Fruit fly (Drosophila melanogaster) whole organism, embryonic: ENCODE results near the gene Npc2f.

Experiments
- Ada2b ChIP-seq: fragments of 200-800 bp; sonication (Bioruptor generic); IDR thresholded peaks from 2 replicates; pipeline ENCODE4 v1.3.6; 2022; ENCODE audit warnings: missing biosample characterization, missing genetic modification characterization
- CG10147 ChIP-seq: fragments of 200-800 bp; sonication (Bioruptor generic); optimal IDR thresholded peaks from 2 replicates; lab custom pipeline; 2019; ENCODE audit warnings: missing biosample characterization, mild to moderate bottlenecking, missing genetic modification characterization, moderate library complexity
- CG10462 ChIP-seq: fragments of 200-800 bp; sonication (Bioruptor generic); optimal IDR thresholded peaks from 2 replicates; lab custom pipeline; 2016; ENCODE audit warnings: missing biosample characterization, missing genetic modification characterization
- CG10543 ChIP-seq: fragments of 200-800 bp; sonication (Bioruptor generic); optimal IDR thresholded peaks from 3 replicates; lab custom pipeline; 2017; ENCODE audit warnings: missing biosample characterization, mild to moderate bottlenecking, missing genetic modification characterization, moderate library complexity
- CG10979 ChIP-seq: fragments of 200-800 bp; sonication (Bioruptor generic); optimal IDR thresholded peaks from 2 replicates; lab custom pipeline; 2018; ENCODE audit warnings: missing biosample characterization, mild to moderate bottlenecking, missing genetic modification characterization, moderate library complexity
- CG11695 ChIP-seq: fragments of 200-800 bp; sonication (Bioruptor generic); IDR thresholded peaks from 3 replicates; pipeline ENCODE4 v1.3.6; 2022; ENCODE audit warnings: missing biosample characterization, missing genetic modification characterization
- CG12391 ChIP-seq: fragments of 200-800 bp; sonication (Bioruptor generic); optimal IDR thresholded peaks from 3 replicates; lab custom pipeline; 2018; ENCODE audit warnings: missing biosample characterization, mild to moderate bottlenecking, missing genetic modification characterization, moderate library complexity
- CG13296 ChIP-seq: fragments of 200-800 bp; sonication (Bioruptor generic); optimal IDR thresholded peaks from 3 replicates; lab custom pipeline; 2018; ENCODE audit warnings: missing biosample characterization, mild to moderate bottlenecking, missing genetic modification characterization
- CG14667 ChIP-seq: fragments of 200-800 bp; sonication (Bioruptor generic); IDR thresholded peaks from 2 replicates; pipeline ENCODE4 v1.3.6; 2022; ENCODE audit warnings: missing biosample characterization, missing genetic modification characterization
- CG1602 ChIP-seq: fragments of 200-800 bp; sonication (Bioruptor generic); optimal IDR thresholded peaks from 3 replicates; lab custom pipeline; 2016; ENCODE audit warnings: missing biosample characterization, missing genetic modification characterization
- CG17328 ChIP-seq: fragments of 200-800 bp; sonication (Bioruptor generic); IDR thresholded peaks from 2 replicates; pipeline ENCODE4 v1.3.6; 2022; ENCODE audit warnings: missing biosample characterization, missing genetic modification characterization
- CG18262 ChIP-seq: fragments of 200-800 bp; optimal IDR thresholded peaks from 3 replicates; lab custom pipeline; 2019; ENCODE audit warnings: missing biosample characterization, mild to moderate bottlenecking, missing genetic modification characterization, moderate library complexity
- CG2120 ChIP-seq: fragments of 200-800 bp; sonication (Bioruptor generic); optimal IDR thresholded peaks from 3 replicates; lab custom pipeline; 2016; ENCODE audit warnings: missing biosample characterization, missing genetic modification characterization
- CG42726 ChIP-seq: fragments of 200-800 bp; sonication (Bioruptor generic); IDR thresholded peaks from 2 replicates; pipeline ENCODE4 v1.3.6; 2022; ENCODE audit warnings: missing biosample characterization, missing genetic modification characterization; ENCODE audit not compliant: partially characterized antibody
- CG4617 ChIP-seq: fragments of 200-800 bp; sonication (Bioruptor generic); optimal IDR thresholded peaks from 3 replicates; lab custom pipeline; 2016; ENCODE audit warnings: missing biosample characterization, missing genetic modification characterization, borderline replicate concordance
- CG6683 ChIP-seq: fragments of 200-800 bp; sonication (Bioruptor generic); optimal IDR thresholded peaks from 2 replicates; lab custom pipeline; 2017; ENCODE audit warnings: missing biosample characterization, mild to moderate bottlenecking, missing genetic modification characterization, missing genetic modification reagents
- CG9727 ChIP-seq: fragments of 200-800 bp; sonication (Bioruptor generic); optimal IDR thresholded peaks from 3 replicates; lab custom pipeline; 2017; ENCODE audit warnings: missing biosample characterization, mild to moderate bottlenecking, missing genetic modification characterization
- CkIIα-i1 ChIP-seq: fragments of 200-800 bp; sonication (Bioruptor generic); IDR thresholded peaks from 2 replicates; pipeline ENCODE4 v1.3.6; 2022; ENCODE audit warnings: missing biosample characterization, missing genetic modification characterization
- Drgx ChIP-seq: fragments of 200-800 bp; sonication (Bioruptor generic); IDR thresholded peaks from 2 replicates; pipeline ENCODE4 v1.3.6; 2022; ENCODE audit warnings: missing biosample characterization, missing genetic modification characterization
- GATAe ChIP-seq: fragments of 200-800 bp; sonication (Bioruptor generic); conservative IDR thresholded peaks from 2 replicates; pipeline ENCODE4 v1.3.6; 2022; ENCODE audit warnings: missing biosample characterization, missing genetic modification characterization
- H15 ChIP-seq: fragments of 200-800 bp; sonication (Bioruptor generic); IDR thresholded peaks from 3 replicates; pipeline ENCODE4 v1.3.6; 2022; ENCODE audit warnings: missing biosample characterization, missing genetic modification characterization
- Hand ChIP-seq: fragments of 200-800 bp; sonication (Bioruptor generic); optimal IDR thresholded peaks from 2 replicates; lab custom pipeline; 2017; ENCODE audit warnings: mild to moderate bottlenecking, missing biosample characterization, missing genetic modification reagents, missing genetic modification characterization
- Max ChIP-seq: fragments of 200-800 bp; sonication (Bioruptor generic); optimal IDR thresholded peaks from 2 replicates; lab custom pipeline; 2016; ENCODE audit warnings: missing biosample characterization, mild to moderate bottlenecking, missing genetic modification characterization
- Mrtf ChIP-seq: fragments of 200-800 bp; sonication (Bioruptor generic); IDR thresholded peaks from 3 replicates; pipeline ENCODE4 v1.3.6; 2022; ENCODE audit warnings: missing biosample characterization, missing genetic modification characterization
- NC2α ChIP-seq: fragments of 200-800 bp; sonication (Bioruptor generic); optimal IDR thresholded peaks from 2 replicates; lab custom pipeline; 2016; ENCODE audit warnings: missing biosample characterization, missing genetic modification characterization
- NC2β ChIP-seq: fragments of 200-800 bp; sonication (Bioruptor generic); optimal IDR thresholded peaks from 2 replicates; lab custom pipeline; 2016; ENCODE audit warnings: missing biosample characterization, missing genetic modification characterization
- Optix ChIP-seq: fragments of 200-800 bp; sonication (Bioruptor generic); IDR thresholded peaks from 3 replicates; pipeline ENCODE4 v1.3.6; 2022; ENCODE audit warnings: missing biosample characterization, missing genetic modification characterization
- Scr ChIP-seq: fragments of 200-800 bp; sonication (Bioruptor generic); IDR thresholded peaks from 2 replicates; pipeline ENCODE4 v1.3.6; 2022; ENCODE audit warnings: missing biosample characterization, missing genetic modification characterization; ENCODE audit not compliant: partially characterized antibody
- Spps ChIP-seq: fragments of 200-800 bp; sonication (Bioruptor generic); optimal IDR thresholded peaks from 2 replicates; lab custom pipeline; 2018; ENCODE audit warnings: missing biosample characterization, mild to moderate bottlenecking, missing genetic modification characterization
- ash1 ChIP-seq: fragments of 200-800 bp; sonication (Bioruptor generic); optimal IDR thresholded peaks from 2 replicates; lab custom pipeline; 2018; ENCODE audit warnings: missing biosample characterization, mild to moderate bottlenecking, missing genetic modification characterization
- bowl ChIP-seq: fragments of 200-800 bp; sonication (Bioruptor generic); IDR thresholded peaks from 2 replicates; pipeline ENCODE4 v1.3.6; 2022; ENCODE audit warnings: missing biosample characterization, missing genetic modification characterization
- cas ChIP-seq: fragments of 200-800 bp; sonication (Bioruptor generic); IDR thresholded peaks from 2 replicates; pipeline ENCODE4 v1.3.6; 2022; ENCODE audit warnings: missing biosample characterization, missing genetic modification characterization
- dati ChIP-seq: fragments of 200-800 bp; sonication (Bioruptor generic); IDR thresholded peaks from 2 replicates; pipeline ENCODE4 v1.3.6; 2022; ENCODE audit warnings: missing biosample characterization, missing genetic modification characterization
- fd64A ChIP-seq: fragments of 200-800 bp; sonication (Bioruptor generic); optimal IDR thresholded peaks from 3 replicates; lab custom pipeline; 2018; ENCODE audit warnings: missing biosample characterization, mild to moderate bottlenecking, missing genetic modification characterization
- gsb-n ChIP-seq: fragments of 200-800 bp; sonication (Bioruptor generic); optimal IDR thresholded peaks from 3 replicates; lab custom pipeline; 2018; ENCODE audit warnings: missing biosample characterization, mild to moderate bottlenecking, missing genetic modification characterization
- ham ChIP-seq: fragments of 200-800 bp; sonication (Bioruptor generic); IDR thresholded peaks from 2 replicates; pipeline ENCODE4 v1.3.6; 2022; ENCODE audit warnings: missing biosample characterization, missing genetic modification characterization
- her ChIP-seq: fragments of 200-800 bp; sonication (Bioruptor generic); optimal IDR thresholded peaks from 2 replicates; lab custom pipeline; 2016; ENCODE audit warnings: missing biosample characterization, missing genetic modification characterization
- kah ChIP-seq: fragments of 200-800 bp; sonication (Bioruptor generic); optimal IDR thresholded peaks from 2 replicates; lab custom pipeline; 2018; ENCODE audit warnings: missing biosample characterization, mild to moderate bottlenecking, missing genetic modification characterization
- lola ChIP-seq, 3 experiments: fragments of >200 bp in 2 of 3; fragments of 200-800 bp in 1 of 3; sonication (Bioruptor generic) in 1 of 3; optimal IDR thresholded peaks; 2 replicates each; lab custom pipeline; 2017 to 2019; ENCODE audit warnings: missing biosample characterization in 3 of 3, missing genetic modification characterization in 3 of 3, mild to moderate bottlenecking in 1 of 3, moderate library complexity in 1 of 3
- nau ChIP-seq: fragments of 200-800 bp; sonication (Bioruptor generic); optimal IDR thresholded peaks from 3 replicates; lab custom pipeline; 2017; ENCODE audit warnings: missing biosample characterization, mild to moderate bottlenecking, missing genetic modification characterization, missing genetic modification reagents
- peb ChIP-seq: fragments of 200-800 bp; sonication (Bioruptor generic); IDR thresholded peaks from 2 replicates; pipeline ENCODE4 v1.3.6; 2022; ENCODE audit warnings: missing biosample characterization, missing genetic modification characterization
- pho ChIP-seq: fragments of 200-800 bp; sonication (Bioruptor generic); optimal IDR thresholded peaks from 2 replicates; lab custom pipeline; 2016; ENCODE audit warnings: missing biosample characterization, missing genetic modification characterization
- psq ChIP-seq: fragments of 200-800 bp; sonication (Bioruptor generic); optimal IDR thresholded peaks from 2 replicates; lab custom pipeline; 2017; ENCODE audit warnings: missing biosample characterization, missing genetic modification characterization
- sim ChIP-seq: fragments of 200-800 bp; sonication (Bioruptor generic); IDR thresholded peaks from 2 replicates; pipeline ENCODE4 v1.3.6; 2022; ENCODE audit warnings: missing biosample characterization, missing genetic modification characterization
- tgo ChIP-seq: fragments of 200-800 bp; sonication (Bioruptor generic); IDR thresholded peaks from 3 replicates; pipeline ENCODE4 v1.3.6; 2022; ENCODE audit warnings: missing biosample characterization, missing genetic modification characterization
- tio ChIP-seq: fragments of 200-800 bp; sonication (Bioruptor generic); optimal IDR thresholded peaks from 2 replicates; lab custom pipeline; 2017; ENCODE audit warnings: missing biosample characterization, missing genetic modification characterization, inconsistent platforms
- zen ChIP-seq: fragments of 200-800 bp; sonication (Bioruptor generic); optimal IDR thresholded peaks from 3 replicates; lab custom pipeline; 2018; ENCODE audit warnings: missing biosample characterization, mild to moderate bottlenecking, missing genetic modification characterization, moderate library complexity
- zfh1 ChIP-seq: fragments of 200-800 bp; sonication (Bioruptor generic); IDR thresholded peaks from 3 replicates; pipeline ENCODE4 v1.3.6; 2022; ENCODE audit warnings: missing biosample characterization, missing genetic modification characterization

The Npc2f gene

dm6 chr3R:24099039-24100026 lies 38.4 kb upstream of the Npc2f start (continued):
- peak; percentile 37 for TF ChIP-seq CG13296 (GFP tag; lab: Kevin White, UChicago)
- TF ChIP-seq Scr (GFP tag; lab: Robert Waterston, UW): no peak
- peak; percentile 54 for TF ChIP-seq CG10147 (GFP tag; lab: Kevin White, UChicago)
- TF ChIP-seq Spps (tag; lab: Kevin White, UChicago): peak; percentile 19
- TF ChIP-seq CG2120: peak; percentile 90
- peak in 1 of 3 experiments; percentile 52 for TF ChIP-seq lola (GFP tag; optimal IDR thresholded peaks at IDR 0.05; lab: Kevin White, UChicago)
- no peak for TF ChIP-seq kah
- peak; percentile 64 for TF ChIP-seq CG1602 (GFP tag; lab: Kevin White, UChicago)
- peak; percentile 49 for TF ChIP-seq nau
- TF ChIP-seq Ada2b (GFP tag; lab: Robert Waterston, UW): peak; percentile 89
- TF ChIP-seq CG11695: peak; percentile 82
- peak; percentile 80 for TF ChIP-seq tgo (GFP tag; lab: Robert Waterston, UW)
- TF ChIP-seq CG14667 (GFP tag; lab: Robert Waterston, UW): peak; percentile 49; the same call in 1 of the 2 replicates
- TF ChIP-seq zen (tag; lab: Kevin White, UChicago): peak; percentile 50
- TF ChIP-seq CG10462 (GFP tag; lab: Kevin White, UChicago): peak; percentile 18
- TF ChIP-seq fd64A (GFP tag; lab: Kevin White, UChicago): no peak
- TF ChIP-seq CG10543: no peak
- TF ChIP-seq sim: 0 out of 2 replicates have a peak, but pooled peaks have one; percentile 54
- peak; percentile 31 for TF ChIP-seq CG4617 (GFP tag; lab: Kevin White, UChicago)
- peak; percentile 35; the same call in 1 of the 2 replicates for TF ChIP-seq peb (GFP tag; lab: Robert Waterston, UW)
- peak; percentile 68 for TF ChIP-seq her (GFP tag; lab: Kevin White, UChicago)
- TF ChIP-seq cas: peak; percentile 60; the same call in 1 of the 2 replicates
- 0 out of 2 replicates have a peak, but pooled peaks have one; percentile 50 for TF ChIP-seq bowl
- peak; percentile 74 for TF ChIP-seq pho (GFP tag; lab: Kevin White, UChicago)
- TF ChIP-seq Mrtf (GFP tag; lab: Robert Waterston, UW): peak; percentile 81
- TF ChIP-seq tio: peak; percentile 80
- peak; percentile 20 for TF ChIP-seq Max (GFP tag; lab: Kevin White, UChicago)
- TF ChIP-seq NC2α (GFP tag; lab: Kevin White, UChicago): peak; percentile 55
- TF ChIP-seq gsb-n (tag; lab: Kevin White, UChicago): peak; percentile 43
- peak; percentile 61; the same call in 1 of the 2 replicates for TF ChIP-seq CkIIα-i1
- no peak for TF ChIP-seq CG42726 (GFP tag; lab: Robert Waterston, UW)
- no peak for TF ChIP-seq ash1 (GFP tag; lab: Kevin White, UChicago)
- peak; percentile 81 for TF ChIP-seq Drgx
- TF ChIP-seq H15 (GFP tag; lab: Robert Waterston, UW): peak; percentile 86
- TF ChIP-seq CG18262 (tag; lab: Kevin White, UChicago): peak; percentile 47
- TF ChIP-seq dati (GFP tag; lab: Robert Waterston, UW): peak; percentile 36; the same call in 1 of the 2 replicates
- peak; percentile 41 for TF ChIP-seq GATAe (GFP tag; lab: Robert Waterston, UW)
- TF ChIP-seq ham (GFP tag; lab: Robert Waterston, UW): peak; percentile 44; the same call in 1 of the 2 replicates
- TF ChIP-seq Hand (GFP tag; lab: Kevin White, UChicago): peak; percentile 2
- peak; percentile 78 for TF ChIP-seq NC2β
- peak; percentile 75 for TF ChIP-seq CG12391
- TF ChIP-seq zfh1 (GFP tag; lab: Robert Waterston, UW): peak; percentile 80
- TF ChIP-seq CG17328 (GFP tag; lab: Robert Waterston, UW): peak; percentile 74
- TF ChIP-seq CG10979 (tag; lab: Kevin White, UChicago): peak; percentile 76
- TF ChIP-seq CG6683 (GFP tag; lab: Kevin White, UChicago): no peak
- TF ChIP-seq CG9727 (GFP tag; lab: Kevin White, UChicago): peak; percentile 76
- TF ChIP-seq psq (GFP tag; lab: Kevin White, UChicago): peak; percentile 57
- peak; percentile 70; the same call in 2 of the 3 replicates for TF ChIP-seq Optix
